Fruit fly (Drosophila melanogaster) whole organism: ENCODE data around the gene Gfat2.

Experiments used
- CG8478 ChIP-seq: fragments of >200 bp; optimal IDR thresholded peaks from 2 replicates; lab custom pipeline; 2018; ENCODE audit warnings: inconsistent platforms
- Dll ChIP-seq: fragments of >200 bp; optimal IDR thresholded peaks from 2 replicates; lab custom pipeline; 2017
- EcR ChIP-seq, 2 experiments: fragments of >200 bp; optimal IDR thresholded peaks; 2 replicates each; lab custom pipeline; 2017; ENCODE audit warnings: missing biosample characterization in 2 of 2, missing genetic modification characterization in 2 of 2, missing genetic modification reagents in 2 of 2
- pan ChIP-seq: fragments of >200 bp; optimal IDR thresholded peaks from 2 replicates; lab custom pipeline; 2017
- psq ChIP-seq: fragments of >200 bp; optimal IDR thresholded peaks from 2 replicates; lab custom pipeline; 2017
- usp ChIP-seq: fragments of >200 bp; optimal IDR thresholded peaks from 2 replicates; lab custom pipeline; 2017; ENCODE audit warnings: missing biosample characterization, missing genetic modification characterization, mixed read lengths

The Gfat2 gene

DNA sequence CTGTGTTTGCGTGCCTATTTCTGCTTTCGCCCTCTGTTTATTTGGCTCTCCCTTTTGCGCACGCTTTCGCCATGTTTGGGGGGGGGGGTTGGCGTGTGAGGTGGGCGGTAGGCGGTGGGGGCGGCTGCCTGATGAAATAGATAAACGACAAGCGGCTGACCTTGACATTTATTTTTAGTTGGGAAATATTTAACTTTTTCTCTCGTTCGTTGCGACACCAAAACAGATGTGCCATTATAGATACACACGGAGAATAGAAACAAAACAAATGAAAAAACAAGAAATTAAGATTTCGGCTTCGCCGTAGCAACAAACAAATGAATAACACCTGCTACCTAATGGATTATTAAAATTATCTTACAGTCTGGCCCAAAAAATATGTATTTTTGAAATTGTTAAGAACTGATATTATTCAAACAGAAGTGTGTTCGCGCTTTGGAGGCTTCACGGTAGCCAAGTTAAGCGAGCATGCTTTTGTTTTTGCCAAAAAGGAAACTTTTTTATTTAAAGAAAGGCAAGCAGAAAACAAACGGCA, 7.4 kb downstream of the Gfat2 start:
- no peak for TF ChIP-seq psq (lab: Kevin White, UChicago)
- no peak for TF ChIP-seq Dll (lab: Kevin White, UChicago)
- TF ChIP-seq CG8478 (lab: Kevin White, UChicago): no peak
- TF ChIP-seq pan (lab: Kevin White, UChicago): no peak
- TF ChIP-seq EcR (GFP tag; optimal IDR thresholded peaks at IDR 0.05; lab: Kevin White, UChicago): no peak

DNA sequence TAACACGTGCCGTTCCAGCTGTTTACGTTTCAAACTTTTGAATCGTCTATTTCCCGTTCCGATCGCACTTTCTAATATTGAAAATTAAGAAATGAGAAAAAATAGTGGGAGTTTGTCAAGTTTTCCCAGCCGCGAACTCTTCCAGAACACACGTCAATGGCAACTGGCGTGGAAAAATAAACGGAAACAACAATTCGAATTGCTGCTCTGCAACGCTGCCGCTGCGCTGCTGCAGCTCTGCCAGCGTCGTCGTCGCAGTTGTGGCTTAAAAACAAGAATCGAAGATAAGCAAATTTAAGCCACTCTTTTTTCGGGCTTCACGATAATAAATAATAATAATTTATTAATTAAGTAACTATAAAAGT, 8.5 kb downstream of the Gfat2 start:
- no peak for TF ChIP-seq usp (GFP tag; lab: Kevin White, UChicago)
- no peak for TF ChIP-seq CG8478 (lab: Kevin White, UChicago)
- TF ChIP-seq EcR (GFP tag; optimal IDR thresholded peaks at IDR 0.05; lab: Kevin White, UChicago): no peak
- TF ChIP-seq psq (lab: Kevin White, UChicago): no peak
- TF ChIP-seq pan (lab: Kevin White, UChicago): no peak
- no peak for TF ChIP-seq Dll (lab: Kevin White, UChicago)

DNA sequence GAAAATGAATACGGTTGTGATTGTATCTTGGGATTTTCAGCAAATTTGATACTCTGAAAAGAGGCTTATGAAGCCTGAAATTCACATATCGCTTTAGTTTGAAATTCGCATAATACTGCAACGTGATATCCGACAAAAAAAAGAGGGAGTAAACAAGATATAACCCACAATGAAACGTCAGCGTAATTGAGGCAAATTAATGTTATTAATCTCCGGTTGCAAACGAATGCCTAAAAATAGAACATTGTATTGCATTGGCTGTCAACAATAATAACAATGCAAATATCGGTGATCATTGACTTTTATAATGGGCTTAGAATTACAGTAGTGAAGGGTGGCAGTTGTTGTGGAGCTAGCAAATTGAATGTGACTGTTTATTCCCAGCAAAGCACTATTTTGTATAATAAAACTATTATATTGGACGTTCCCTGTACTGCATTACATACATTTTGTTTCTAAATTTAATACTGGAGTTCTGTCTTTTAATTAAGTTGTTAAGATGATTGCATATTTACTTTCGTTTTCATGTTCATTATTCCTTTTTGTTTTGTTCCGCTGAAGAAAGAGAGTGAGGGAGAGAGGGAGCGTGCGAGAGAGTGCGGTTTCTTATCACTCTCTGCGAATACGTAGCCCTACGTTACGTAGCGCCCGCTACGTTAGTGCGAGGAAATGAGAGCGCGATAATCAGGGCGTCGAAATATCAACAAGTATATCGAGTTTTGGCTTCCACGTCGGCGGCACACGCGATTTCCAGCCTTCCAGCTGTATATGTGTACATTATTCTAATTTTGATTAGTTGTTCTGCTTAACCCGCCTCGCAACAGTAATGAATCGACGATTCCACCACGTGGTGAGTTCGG, 9.1 kb downstream of the Gfat2 start:
- TF ChIP-seq pan (lab: Kevin White, UChicago): no peak
- TF ChIP-seq usp (GFP tag; lab: Kevin White, UChicago): no peak
- no peak for TF ChIP-seq CG8478 (lab: Kevin White, UChicago)
- no peak for TF ChIP-seq EcR (GFP tag; optimal IDR thresholded peaks at IDR 0.05; lab: Kevin White, UChicago)
- no peak for TF ChIP-seq Dll (lab: Kevin White, UChicago)
- TF ChIP-seq psq (lab: Kevin White, UChicago): no peak

DNA sequence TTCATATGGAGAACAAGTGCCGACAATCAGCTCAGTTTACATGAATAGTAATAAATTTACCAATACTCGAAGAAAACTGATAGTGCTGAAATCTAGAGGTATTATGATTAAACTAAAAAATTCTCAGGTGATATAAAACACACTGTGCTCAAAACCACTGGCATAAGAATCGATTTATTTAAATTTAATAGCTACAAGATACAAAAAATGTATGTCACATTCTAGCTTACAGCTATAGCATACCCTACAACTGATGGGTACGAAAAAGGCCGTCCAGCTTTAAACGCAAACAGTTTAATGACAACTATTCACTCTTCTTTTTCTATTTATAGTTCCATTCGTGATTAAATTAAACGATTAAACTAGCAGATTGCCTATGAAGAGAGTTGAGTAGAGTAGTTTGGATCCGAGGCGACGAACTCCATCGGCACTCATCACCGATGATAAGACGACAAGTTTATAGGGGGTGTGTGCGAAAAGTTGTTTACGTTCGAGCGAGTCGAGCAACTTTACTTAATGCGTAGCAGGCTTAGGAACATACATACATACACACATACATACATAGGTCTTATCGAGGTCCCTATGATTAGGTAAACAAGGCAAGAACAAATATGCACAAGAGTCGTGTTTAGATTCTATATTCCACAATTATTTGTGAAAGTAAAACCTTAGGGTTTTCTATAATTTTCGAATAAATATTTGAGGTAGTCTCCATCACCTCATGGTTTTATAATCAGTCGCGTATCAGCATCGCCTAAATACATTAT, 10.6 kb downstream of the Gfat2 start:
- TF ChIP-seq psq (lab: Kevin White, UChicago) (no peak), Dll (lab: Kevin White, UChicago) (no peak), CG8478 (lab: Kevin White, UChicago) (no peak), usp (GFP tag; lab: Kevin White, UChicago) (no peak), EcR (GFP tag; optimal IDR thresholded peaks at IDR 0.05; lab: Kevin White, UChicago) (no peak), pan (lab: Kevin White, UChicago) (no peak)

DNA sequence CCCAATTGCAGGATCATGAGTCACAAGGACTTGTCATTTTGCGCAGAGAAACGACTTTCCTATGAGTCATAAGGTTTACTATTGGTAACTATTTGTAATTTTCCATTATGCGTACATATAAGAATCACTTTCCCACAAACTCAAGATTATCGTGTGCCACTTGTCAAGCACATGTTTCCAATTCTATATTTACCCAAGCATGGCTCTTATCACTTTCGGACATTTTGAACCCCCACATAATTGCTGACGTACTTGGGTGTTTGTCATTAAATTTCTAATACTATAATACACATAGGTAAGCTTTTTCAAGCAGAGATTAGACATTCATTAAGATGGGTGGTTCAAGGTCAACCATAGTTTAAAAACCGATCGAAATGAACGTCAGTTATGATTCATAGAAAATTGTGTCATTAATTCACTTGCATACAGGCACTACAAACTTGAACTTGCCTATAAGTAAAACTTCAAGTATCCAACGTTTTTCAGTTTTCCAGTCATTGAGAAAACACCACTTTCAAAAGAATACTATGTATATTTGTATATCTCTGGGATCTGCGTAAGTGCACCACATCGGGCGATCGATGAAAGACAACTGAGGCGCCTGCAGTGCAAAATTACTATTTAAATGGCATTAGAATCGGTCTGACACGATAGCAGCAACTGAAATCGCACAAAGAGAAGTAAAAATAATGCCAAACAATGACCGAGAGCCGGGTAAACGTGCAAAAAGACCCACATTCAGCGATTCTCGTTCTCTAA, 11.7 kb downstream of the Gfat2 start:
- TF ChIP-seq CG8478 (lab: Kevin White, UChicago) (no peak), pan (lab: Kevin White, UChicago) (no peak), psq (lab: Kevin White, UChicago) (no peak), usp (GFP tag; lab: Kevin White, UChicago) (no peak), EcR (GFP tag; optimal IDR thresholded peaks at IDR 0.05; lab: Kevin White, UChicago) (no peak), Dll (lab: Kevin White, UChicago) (no peak)

DNA sequence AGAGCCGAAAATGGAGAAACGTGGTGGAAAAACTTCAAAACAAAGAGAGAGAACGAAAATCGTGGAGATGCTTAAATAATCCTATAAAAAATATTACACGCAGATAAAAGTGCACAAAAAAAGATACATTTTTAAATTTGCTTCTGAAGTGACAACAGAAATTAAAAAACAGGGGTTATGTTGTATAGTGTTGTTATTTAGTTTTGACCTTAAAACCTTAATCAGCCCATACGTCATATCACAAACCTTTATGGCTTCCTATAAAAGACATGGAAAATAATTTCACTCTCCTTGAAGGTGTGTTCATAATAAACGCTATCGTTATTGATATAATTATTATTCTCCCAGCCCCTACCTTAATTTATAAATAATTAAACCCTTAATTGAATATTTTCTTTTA, 12.4 kb downstream of the Gfat2 start:
- TF ChIP-seq EcR (GFP tag; optimal IDR thresholded peaks at IDR 0.05; lab: Kevin White, UChicago) (no peak), usp (GFP tag; lab: Kevin White, UChicago) (no peak), Dll (lab: Kevin White, UChicago) (no peak), psq (lab: Kevin White, UChicago) (no peak), CG8478 (lab: Kevin White, UChicago) (no peak), pan (lab: Kevin White, UChicago) (no peak)

DNA sequence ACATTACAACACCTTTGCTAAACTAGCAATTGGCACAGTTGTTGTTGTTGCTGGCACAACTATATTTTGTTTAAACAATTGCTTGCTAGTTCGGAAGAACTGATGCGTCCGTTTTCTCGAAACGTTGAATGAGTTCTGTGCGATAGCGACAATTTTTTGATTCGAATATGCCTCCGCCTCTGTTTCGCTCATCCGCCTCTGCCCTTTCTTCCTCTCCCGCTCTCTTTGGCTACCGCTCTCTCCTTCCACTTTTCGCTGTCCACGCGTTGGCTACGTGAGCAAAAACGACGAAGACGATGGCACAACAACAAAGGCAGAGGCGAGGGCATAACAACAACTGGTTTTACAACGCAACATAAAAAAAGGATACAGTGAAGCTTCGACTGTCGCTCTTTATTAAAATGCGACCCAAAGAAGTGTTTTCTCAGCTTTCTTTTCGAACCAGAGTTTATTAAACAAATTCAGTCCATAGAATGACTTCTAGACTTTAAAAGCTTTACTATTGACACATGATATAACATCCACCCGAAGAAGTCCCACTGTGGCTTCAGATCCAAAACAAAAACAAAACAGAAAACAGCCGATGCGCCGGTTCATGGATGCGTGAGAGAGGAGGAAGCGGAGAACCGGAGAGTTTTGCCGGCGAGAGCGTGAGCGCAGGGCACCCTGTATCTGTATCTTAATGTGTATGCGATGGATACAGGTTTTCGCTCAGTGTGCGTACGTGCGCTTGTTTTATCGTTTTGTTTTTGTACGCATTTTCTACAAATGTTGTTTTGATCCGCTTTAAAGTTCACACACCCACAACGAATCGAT, 13.2 kb downstream of the Gfat2 start:
- TF ChIP-seq Dll (lab: Kevin White, UChicago) (no peak), usp (GFP tag; lab: Kevin White, UChicago) (no peak), psq (lab: Kevin White, UChicago) (no peak), EcR (GFP tag; optimal IDR thresholded peaks at IDR 0.05; lab: Kevin White, UChicago) (no peak), CG8478 (lab: Kevin White, UChicago) (no peak), pan (lab: Kevin White, UChicago) (no peak)

DNA sequence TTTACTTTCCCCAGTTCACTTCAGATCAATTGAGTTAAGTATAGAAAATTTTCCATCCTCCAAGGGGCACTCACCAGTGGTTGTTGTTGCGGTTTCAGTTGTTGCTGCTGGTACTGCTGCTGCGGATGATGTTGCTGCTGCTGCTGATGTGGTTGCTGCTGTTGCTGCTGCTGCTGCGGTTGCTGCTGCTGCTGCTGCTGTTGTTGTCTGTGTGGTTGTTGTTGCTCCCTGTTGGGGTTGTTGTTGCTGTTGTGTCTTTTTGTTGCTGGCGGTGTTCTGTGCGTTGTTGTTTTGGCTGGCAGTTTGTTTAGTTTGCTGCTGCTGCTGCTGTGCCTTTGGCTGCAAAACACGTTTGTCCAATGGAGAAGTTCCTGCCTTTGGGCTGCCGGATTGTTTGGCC, 14.2 kb downstream of the Gfat2 start:
- TF ChIP-seq usp (GFP tag; lab: Kevin White, UChicago) (no peak), Dll (lab: Kevin White, UChicago) (no peak), pan (lab: Kevin White, UChicago) (no peak), CG8478 (lab: Kevin White, UChicago) (no peak), psq (lab: Kevin White, UChicago) (no peak), EcR (GFP tag; optimal IDR thresholded peaks at IDR 0.05; lab: Kevin White, UChicago) (no peak)

DNA sequence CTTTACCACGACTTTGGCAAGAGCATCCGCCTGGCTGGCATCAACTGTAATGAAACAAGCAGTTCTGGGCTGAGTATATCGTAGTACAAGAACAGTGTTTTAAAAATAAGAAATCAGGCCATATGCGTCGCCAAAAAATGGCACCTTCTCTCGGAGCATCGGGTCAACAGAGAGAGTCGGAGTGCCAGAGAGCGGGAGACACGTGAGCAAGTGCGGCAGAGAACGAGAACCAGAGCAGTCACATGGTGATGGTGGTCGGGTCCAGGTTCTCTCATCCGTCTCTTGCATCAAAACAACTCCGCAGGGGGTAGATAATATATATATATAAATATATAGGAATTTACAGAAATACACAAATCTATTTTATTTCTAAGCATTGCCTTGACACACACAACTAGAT, 14.7 kb downstream of the Gfat2 start:
- TF ChIP-seq Dll (lab: Kevin White, UChicago) (no peak), CG8478 (lab: Kevin White, UChicago) (no peak), EcR (GFP tag; optimal IDR thresholded peaks at IDR 0.05; lab: Kevin White, UChicago) (no peak), psq (lab: Kevin White, UChicago) (no peak), usp (GFP tag; lab: Kevin White, UChicago) (no peak), pan (lab: Kevin White, UChicago) (no peak)
